Worm (Caenorhabditis elegans): ENCODE data around the gene mltn-12.

Gene mltn-12

DNA sequence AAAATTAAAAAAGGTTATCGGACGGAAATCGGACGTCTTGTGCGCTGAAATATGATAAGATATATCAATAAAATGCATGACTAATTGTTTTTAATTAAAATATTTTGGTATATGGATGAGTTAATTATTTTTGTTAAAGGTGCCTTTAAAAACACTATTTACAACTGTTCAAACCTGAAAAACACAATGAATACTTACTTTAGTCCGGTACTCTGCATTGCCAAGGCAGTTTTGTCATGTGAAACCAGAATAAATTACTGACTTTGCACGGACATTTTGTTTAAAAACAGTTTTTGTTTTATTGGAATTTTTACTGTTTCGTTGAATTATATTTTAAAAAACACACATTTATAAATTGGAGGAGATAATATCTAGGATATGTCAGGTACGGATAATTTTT lies 24.9 kb upstream of the mltn-12 start, which contains the start of gene suex-2:
Gene suex-2, plus strand, starts transcription at position 301 of the 400 bp plus-strand sequence.
- TF ChIP-seq efl-1 (optimal IDR thresholded peaks at IDR 0.05) (no peak), efl-1 (GFP tag; optimal IDR thresholded peaks at IDR 0.05 in 1 of 2) (peak in 1 of 2 experiments; percentile 63), pqm-1 (tag; optimal IDR thresholded peaks at IDR 0.05) (no peak), nhr-84 (tag; optimal IDR thresholded peaks at IDR 0.05) (no peak), lin-13 (GFP tag; optimal IDR thresholded peaks at IDR 0.05) (no peak), ceh-8 (GFP tag; optimal IDR thresholded peaks at IDR 0.05) (no peak), fkh-10 (GFP tag; optimal IDR thresholded peaks at IDR 0.05) (no peak), lin-39 (tag; optimal IDR thresholded peaks at IDR 0.05) (no peak)

DNA sequence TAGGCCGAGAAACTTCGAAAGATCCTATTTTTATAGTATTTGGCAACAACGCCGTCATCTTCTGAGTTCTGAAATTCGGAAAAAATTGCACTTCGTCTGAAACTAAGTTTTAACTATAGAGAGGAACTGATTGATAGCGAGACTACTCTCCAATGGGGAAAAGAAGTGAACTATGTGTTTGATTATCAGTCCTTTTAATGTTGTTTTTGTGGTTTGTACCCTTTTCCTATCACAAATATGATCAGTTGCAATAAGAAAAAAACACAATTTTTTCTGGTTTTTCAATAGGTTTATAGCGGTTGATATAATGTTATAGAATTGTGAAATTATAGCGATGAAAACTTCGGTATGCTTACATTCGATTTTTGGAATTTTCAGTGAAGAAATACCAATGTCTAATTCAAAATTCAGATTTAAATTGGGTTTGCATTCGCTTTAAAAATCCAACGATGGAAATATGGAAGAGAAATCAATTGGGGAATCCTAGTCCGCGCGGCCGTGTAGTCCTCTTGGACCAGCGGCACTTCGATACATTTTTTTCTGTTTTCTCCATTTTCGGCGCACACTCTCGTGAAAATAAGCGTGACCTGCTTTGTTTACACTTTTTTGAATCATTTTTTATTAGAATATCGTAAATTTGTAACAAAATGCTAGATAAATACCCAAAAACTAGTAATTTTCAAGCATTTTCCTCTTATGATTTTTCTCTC lies 19.5 kb upstream of the mltn-12 start, which contains the start of gene C53B4.3:
Gene C53B4.3, minus strand, starts transcription at position 464 of the 710 bp plus-strand sequence.
- TF ChIP-seq zag-1 (tag; optimal IDR thresholded peaks at IDR 0.05) (no peak), pag-3 (tag; optimal IDR thresholded peaks at IDR 0.05; ENCODE audit: borderline replicate concordance, insufficient read depth) (no peak), ceh-82 (tag; optimal IDR thresholded peaks at IDR 0.05) (peak; percentile 54 to 70 (median 58)), sox-4 (tag; optimal IDR thresholded peaks at IDR 0.05) (peak; percentile 95), mab-9 (GFP tag; IDR thresholded peaks at IDR 0.05) (peak; percentile 82), pqm-1 (tag; optimal IDR thresholded peaks at IDR 0.05) (no peak), rnt-1 (tag; optimal IDR thresholded peaks at IDR 0.05) (peak; percentile 99), nhr-47 (tag; optimal IDR thresholded peaks at IDR 0.05) (peak; percentile 92), ztf-4 (tag; optimal IDR thresholded peaks at IDR 0.05) (peak; percentile 41), fkh-10 (GFP tag; optimal IDR thresholded peaks at IDR 0.05) (no peak), zip-4 (GFP tag; optimal IDR thresholded peaks at IDR 0.05) (peak; percentile 53), lin-39 (tag; optimal IDR thresholded peaks at IDR 0.05) (peak; percentile 63), aha-1 (tag; optimal IDR thresholded peaks at IDR 0.05) (no peak), tlp-1 (tag; optimal IDR thresholded peaks at IDR 0.05) (no peak), C34B4.2 (tag; optimal IDR thresholded peaks at IDR 0.05) (no peak), nhr-12 (tag; optimal IDR thresholded peaks at IDR 0.05) (no peak), nhr-237 (tag; optimal IDR thresholded peaks at IDR 0.05) (no peak), ceh-88 (GFP tag; IDR thresholded peaks at IDR 0.05) (peak; percentile 66; the same call in 1 of the 2 replicates), sptf-1 (tag; optimal IDR thresholded peaks at IDR 0.05) (no peak), irx-1 (tag; optimal IDR thresholded peaks at IDR 0.05) (peak; percentile 97), blmp-1 (tag; optimal IDR thresholded peaks at IDR 0.05) (peak; percentile 56), ceh-8 (GFP tag; optimal IDR thresholded peaks at IDR 0.05) (peak; percentile 76), isw-1 (GFP tag; IDR thresholded peaks at IDR 0.05) (peak; percentile 68), nhr-19 (GFP tag; conservative IDR thresholded peaks at IDR 0.05) (peak; percentile 86), mep-1 (tag; optimal IDR thresholded peaks at IDR 0.05) (peak; percentile 49), hlh-17 (GFP tag; optimal IDR thresholded peaks at IDR 0.05; ENCODE audit: borderline replicate concordance) (no peak), unc-98 (GFP tag; IDR thresholded peaks at IDR 0.05) (peak; percentile 75), xbp-1 (tag; optimal IDR thresholded peaks at IDR 0.05) (peak; percentile 90), nhr-28 (tag; optimal IDR thresholded peaks at IDR 0.05) (no peak), ces-1 (GFP tag; optimal IDR thresholded peaks at IDR 0.05) (no peak), unc-30 (tag; optimal IDR thresholded peaks at IDR 0.05) (no peak), Y116A8C.19 (tag; optimal IDR thresholded peaks at IDR 0.05; ENCODE audit: borderline replicate concordance) (peak; percentile 89), fos-1 (tag; optimal IDR thresholded peaks at IDR 0.05) (no peak), lin-13 (GFP tag; optimal IDR thresholded peaks at IDR 0.05) (peak; percentile 34), nhr-76 (tag; optimal IDR thresholded peaks at IDR 0.05) (no peak), nhr-11 (tag; optimal IDR thresholded peaks at IDR 0.05) (no peak), fkh-8 (tag; optimal IDR thresholded peaks at IDR 0.05) (peak; percentile 76), jun-1 (tag; optimal IDR thresholded peaks at IDR 0.05) (peak; percentile 12), nhr-85 (tag) (peak; percentile 96), ets-5 (GFP tag; IDR thresholded peaks at IDR 0.05) (no peak), egl-13 (tag; optimal IDR thresholded peaks at IDR 0.05) (peak; percentile 94), C16A3.4 (tag; optimal IDR thresholded peaks at IDR 0.05) (no peak), aly-2 (tag; optimal IDR thresholded peaks at IDR 0.05) (no peak), mef-2 (tag; optimal IDR thresholded peaks at IDR 0.05) (no peak), ceh-90 (tag; optimal IDR thresholded peaks at IDR 0.05) (peak; percentile 98), lin-15B (tag; optimal IDR thresholded peaks at IDR 0.05) (peak; percentile 60), lin-14 (GFP tag; optimal IDR thresholded peaks at IDR 0.05) (peak; percentile 86), ama-1 (optimal IDR thresholded peaks at IDR 0.05) (no peak)

All from whole organism, L1 larva.